ENCODE assay signal across 1 fruit fly cellular context in the genomic region with DNA sequence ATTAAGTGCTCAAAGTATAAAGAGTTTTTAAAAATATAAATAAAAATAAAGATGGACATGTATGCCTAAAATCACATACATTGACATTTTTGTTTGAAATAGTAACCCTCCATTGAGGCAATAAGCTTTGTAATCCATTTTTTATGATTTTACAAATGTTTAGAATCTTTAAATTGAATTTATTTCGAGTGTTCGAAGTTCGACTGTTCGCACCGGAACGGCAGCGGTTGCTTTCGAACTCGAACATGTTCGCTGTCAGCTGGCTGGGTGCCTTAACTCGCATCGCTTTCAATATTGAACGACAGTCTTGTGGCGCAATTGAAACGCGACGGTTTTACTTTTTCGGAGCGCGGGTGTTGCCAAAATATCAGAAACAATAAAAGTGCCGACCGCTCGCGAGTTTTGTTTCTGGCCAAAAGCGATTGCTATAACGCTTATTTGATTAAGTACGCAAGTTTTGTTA.
TF ChIP-seq lines count a peak whose summit lies in the region.

A gene (plus strand): TSS at position 299 of the 463 bp plus-strand sequence.

TF ChIP-seq in whole organism, embryonic, 481 proteins besides CTCF, POLR2A, EP300 and RAD21 (continued from another document):
- TF ChIP-seq Dad (GFP tag; optimal IDR thresholded peaks at IDR 0.05; lab: Kevin White, UChicago) (peak; percentile 55), CG18011 (GFP tag; optimal IDR thresholded peaks at IDR 0.05; lab: Kevin White, UChicago) (peak; percentile 29), nerfin-2 (GFP tag; IDR thresholded peaks at IDR 0.05; lab: Robert Waterston, UW; ENCODE audit: partially characterized antibody) (no peak), CG30020 (tag; optimal IDR thresholded peaks at IDR 0.05; lab: Kevin White, UChicago) (no peak), B-H1 (GFP tag; IDR thresholded peaks at IDR 0.05; lab: Robert Waterston, UW) (no peak), sim (GFP tag; IDR thresholded peaks at IDR 0.05; lab: Robert Waterston, UW) (0 out of 2 replicates have a peak, but pooled peaks have one; percentile 41), prd (optimal IDR thresholded peaks at IDR 0.05; lab: Kevin White, UChicago) (no peak), prd (GFP tag; IDR thresholded peaks at IDR 0.05; lab: Robert Waterston, UW) (peak; percentile 36; the same call in 1 of the 3 replicates), ase (GFP tag; IDR thresholded peaks at IDR 0.05; lab: Robert Waterston, UW) (no peak), Side (GFP tag; optimal IDR thresholded peaks at IDR 0.05; lab: Kevin White, UChicago) (peak; percentile 67), phol (tag; optimal IDR thresholded peaks at IDR 0.05; lab: Kevin White, UChicago) (peak; percentile 49), lola (GFP tag; optimal IDR thresholded peaks at IDR 0.05; lab: Kevin White, UChicago) (no peak), Aef1 (GFP tag; IDR thresholded peaks at IDR 0.05; lab: Robert Waterston, UW) (no peak), Fer2 (tag; optimal IDR thresholded peaks at IDR 0.05; lab: Kevin White, UChicago) (no peak), CG17361 (GFP tag; IDR thresholded peaks at IDR 0.05; lab: Robert Waterston, UW) (peak; percentile 72; the same call in 2 of the 3 replicates), CG5953 (GFP tag; IDR thresholded peaks at IDR 0.05; lab: Robert Waterston, UW) (no peak), sd (tag; optimal IDR thresholded peaks at IDR 0.05; lab: Kevin White, UChicago) (peak; percentile 52), HLH3B (GFP tag; IDR thresholded peaks at IDR 0.05; lab: Robert Waterston, UW) (no peak), CG12155 (GFP tag; optimal IDR thresholded peaks at IDR 0.05; lab: Kevin White, UChicago) (no peak), kah (GFP tag; optimal IDR thresholded peaks at IDR 0.05; lab: Kevin White, UChicago) (peak; percentile 9), CG3847 (GFP tag; IDR thresholded peaks at IDR 0.05; lab: Robert Waterston, UW) (no peak), nom (GFP tag; optimal IDR thresholded peaks at IDR 0.05; lab: Kevin White, UChicago) (peak; percentile 68), CG7745 (tag; optimal IDR thresholded peaks at IDR 0.05; lab: Kevin White, UChicago) (no peak), Tbp (GFP tag; optimal IDR thresholded peaks at IDR 0.05; lab: Kevin White, UChicago) (no peak), Bdp1 (GFP tag; optimal IDR thresholded peaks at IDR 0.05; lab: Kevin White, UChicago) (no peak), CG8359 (GFP tag; optimal IDR thresholded peaks at IDR 0.05; lab: Kevin White, UChicago; ENCODE audit: borderline replicate concordance) (no peak), ftz-f1 (GFP tag; optimal IDR thresholded peaks at IDR 0.05; lab: Kevin White, UChicago) (peak; percentile 28), fd64A (GFP tag; optimal IDR thresholded peaks at IDR 0.05; lab: Kevin White, UChicago) (peak; percentile 27), gro (GFP tag; optimal IDR thresholded peaks at IDR 0.05; lab: Kevin White, UChicago) (peak; percentile 87), CG13775 (GFP tag; optimal IDR thresholded peaks at IDR 0.05; lab: Kevin White, UChicago) (peak; percentile 31), CG2120 (GFP tag; optimal IDR thresholded peaks at IDR 0.05; lab: Kevin White, UChicago) (peak; percentile 54), ham (GFP tag; IDR thresholded peaks at IDR 0.05; lab: Robert Waterston, UW) (no peak), Hey (tag; optimal IDR thresholded peaks at IDR 0.05; lab: Kevin White, UChicago) (peak; percentile 74), Dip2 (GFP tag; IDR thresholded peaks at IDR 0.05; lab: Robert Waterston, UW) (no peak), chinmo (GFP tag; IDR thresholded peaks at IDR 0.05; lab: Robert Waterston, UW; ENCODE audit: partially characterized antibody) (peak; percentile 91; the same call in 2 of the 4 replicates), ttk (GFP tag; IDR thresholded peaks at IDR 0.05; lab: Robert Waterston, UW) (no peak), dmrt11E (tag; optimal IDR thresholded peaks at IDR 0.05; lab: Kevin White, UChicago) (peak; percentile 18), Optix (GFP tag; IDR thresholded peaks at IDR 0.05; lab: Robert Waterston, UW) (no peak), CG6683 (GFP tag; optimal IDR thresholded peaks at IDR 0.05; lab: Kevin White, UChicago) (peak; percentile 78), NC2β (GFP tag; optimal IDR thresholded peaks at IDR 0.05; lab: Kevin White, UChicago) (no peak), sr (GFP tag; IDR thresholded peaks at IDR 0.05; lab: Robert Waterston, UW) (no peak), gt (GFP tag; IDR thresholded peaks at IDR 0.05; lab: Robert Waterston, UW) (no peak), CG30403 (GFP tag; optimal IDR thresholded peaks at IDR 0.05; lab: Kevin White, UChicago) (peak; percentile 41), ems (GFP tag; optimal IDR thresholded peaks at IDR 0.05; lab: Kevin White, UChicago) (peak; percentile 12), Ravus (GFP tag; IDR thresholded peaks at IDR 0.05; lab: Robert Waterston, UW) (no peak), CG14667 (GFP tag; IDR thresholded peaks at IDR 0.05; lab: Robert Waterston, UW) (no peak), H2.0 (GFP tag; IDR thresholded peaks at IDR 0.05; lab: Robert Waterston, UW) (no peak), CG6791 (GFP tag; IDR thresholded peaks at IDR 0.05; lab: Robert Waterston, UW; ENCODE audit: partially characterized antibody) (no peak), YL-1 (GFP tag; optimal IDR thresholded peaks at IDR 0.05; lab: Kevin White, UChicago) (peak; percentile 16), slp2 (GFP tag; optimal IDR thresholded peaks at IDR 0.05; lab: Kevin White, UChicago) (no peak), sna (GFP tag; IDR thresholded peaks at IDR 0.05; lab: Robert Waterston, UW; ENCODE audit: partially characterized antibody) (no peak), CG15011 (GFP tag; optimal IDR thresholded peaks at IDR 0.05; lab: Kevin White, UChicago) (peak; percentile 54), CG14014 (GFP tag; IDR thresholded peaks at IDR 0.05; lab: Robert Waterston, UW) (no peak; the same call in 1 of the 2 replicates), Eip74EF (GFP tag; optimal IDR thresholded peaks at IDR 0.05; lab: Kevin White, UChicago) (no peak), ara (GFP tag; IDR thresholded peaks at IDR 0.05; lab: Robert Waterston, UW) (peak; percentile 60), CG3407 (GFP tag; optimal IDR thresholded peaks at IDR 0.05; lab: Kevin White, UChicago) (no peak), Hand (GFP tag; optimal IDR thresholded peaks at IDR 0.05; lab: Kevin White, UChicago) (peak; percentile 87), CG10462 (GFP tag; optimal IDR thresholded peaks at IDR 0.05; lab: Kevin White, UChicago) (no peak), CG8944 (GFP tag; optimal IDR thresholded peaks at IDR 0.05; lab: Kevin White, UChicago) (no peak), pb (GFP tag; optimal IDR thresholded peaks at IDR 0.05; lab: Kevin White, UChicago) (no peak), Oaz (GFP tag; IDR thresholded peaks at IDR 0.05; lab: Robert Waterston, UW) (no peak), CG12391 (tag; optimal IDR thresholded peaks at IDR 0.05; lab: Kevin White, UChicago) (peak; percentile 17), CG2889 (GFP tag; IDR thresholded peaks at IDR 0.05; lab: Robert Waterston, UW) (no peak)
